Worm (Caenorhabditis elegans) whole organism, young adult: ENCODE measurements around the gene C17G1.2.

Experiments
- B0261.1 ChIP-seq: sonication (generic microtip); optimal IDR thresholded peaks from 2 replicates; lab custom pipeline; 2016; ENCODE audit warnings: mild to moderate bottlenecking, missing genetic modification characterization, moderate library complexity, missing compliant biosample characterization
- B0336.3 ChIP-seq: fragments of 200-800 bp; sonication (Bioruptor generic); IDR thresholded peaks from 2 replicates; pipeline ENCODE4 v1.3.6; 2022; ENCODE audit warnings: missing genetic modification characterization, missing compliant biosample characterization
- C17E4.6 ChIP-seq: fragments of 200-800 bp; sonication (Bioruptor generic); IDR thresholded peaks from 2 replicates; pipeline ENCODE4 v1.3.6; 2022; ENCODE audit warnings: missing genetic modification reagents, missing genetic modification characterization, missing compliant biosample characterization
- D2030.7 ChIP-seq: fragments of 200-800 bp; sonication (Bioruptor generic); IDR thresholded peaks from 2 replicates; pipeline ENCODE4 v1.3.6; 2022; ENCODE audit warnings: missing genetic modification reagents, missing genetic modification characterization, missing compliant biosample characterization
- F37B4.10 ChIP-seq: fragments of 200-800 bp; sonication (Bioruptor generic); IDR thresholded peaks from 2 replicates; pipeline ENCODE4 v1.3.6; 2022; ENCODE audit warnings: missing genetic modification characterization, missing compliant biosample characterization
- F39B2.1 ChIP-seq: fragments of 200-800 bp; sonication (Bioruptor generic); IDR thresholded peaks from 2 replicates; pipeline ENCODE4 v1.3.6; 2022; ENCODE audit warnings: missing genetic modification reagents, missing genetic modification characterization, missing compliant biosample characterization
- F57C9.4 ChIP-seq: sonication (generic microtip); optimal IDR thresholded peaks from 2 replicates; lab custom pipeline; 2017; ENCODE audit warnings: mild to moderate bottlenecking, missing genetic modification characterization, missing compliant biosample characterization
- T07F8.4 ChIP-seq: sonication (generic microtip); optimal IDR thresholded peaks from 2 replicates; lab custom pipeline; 2016; ENCODE audit warnings: mild to moderate bottlenecking, missing genetic modification characterization, moderate library complexity, missing compliant biosample characterization
- T26A5.8 ChIP-seq: sonication (generic microtip); optimal IDR thresholded peaks from 2 replicates; lab custom pipeline; 2016; ENCODE audit warnings: missing genetic modification characterization, missing compliant biosample characterization
- Y56A3A.18 ChIP-seq: fragments of 200-800 bp; sonication (Bioruptor generic); IDR thresholded peaks from 2 replicates; pipeline ENCODE4 v1.3.6; 2022; ENCODE audit warnings: missing genetic modification reagents, missing genetic modification characterization, missing compliant biosample characterization
- Y67H2A.10 ChIP-seq: fragments of 200-800 bp; sonication (Bioruptor generic); conservative IDR thresholded peaks from 2 replicates; pipeline ENCODE4 v1.3.6; 2022; ENCODE audit warnings: missing genetic modification reagents, missing genetic modification characterization, missing compliant biosample characterization
- akir-1 ChIP-seq: fragments of 200-800 bp; sonication (Bioruptor generic); optimal IDR thresholded peaks from 2 replicates; lab custom pipeline; 2018; ENCODE audit warnings: mild to moderate bottlenecking, missing genetic modification characterization, moderate library complexity, missing compliant biosample characterization
- ama-1 ChIP-seq, 3 experiments: fragments of 150-350 bp in 1 of 3; sonication (generic microtip) in 2 of 3; optimal IDR thresholded peaks; 2 replicates each; lab custom pipeline; 2014 to 2018; ENCODE audit warnings: missing biosample characterization in 2 of 3, missing genetic modification characterization in 2 of 3, missing genetic modification reagents in 2 of 3
- aptf-2 ChIP-seq: fragments of 200-800 bp; sonication (Bioruptor generic); conservative IDR thresholded peaks from 2 replicates; pipeline ENCODE4 v1.3.6; 2022; ENCODE audit warnings: missing genetic modification reagents, missing genetic modification characterization, missing compliant biosample characterization
- attf-6 ChIP-seq: fragments of 200-800 bp; sonication (Bioruptor generic); IDR thresholded peaks from 2 replicates; pipeline ENCODE4 v1.3.6; 2022; ENCODE audit warnings: missing genetic modification reagents, missing genetic modification characterization, missing compliant biosample characterization
- bed-1 ChIP-seq: fragments of 200-800 bp; sonication (Bioruptor generic); IDR thresholded peaks from 2 replicates; pipeline ENCODE4 v1.3.6; 2022; ENCODE audit warnings: missing genetic modification reagents, missing genetic modification characterization, missing compliant biosample characterization
- ceh-100 ChIP-seq: fragments of 200-800 bp; sonication (Bioruptor generic); IDR thresholded peaks from 2 replicates; pipeline ENCODE4 v1.3.6; 2022; ENCODE audit warnings: missing genetic modification reagents, missing genetic modification characterization, missing compliant biosample characterization
- ceh-58 ChIP-seq: fragments of 200-800 bp; sonication (Bioruptor generic); IDR thresholded peaks from 2 replicates; pipeline ENCODE4 v1.3.6; 2022; ENCODE audit warnings: missing genetic modification characterization, missing compliant biosample characterization
- ceh-91 ChIP-seq: fragments of 200-800 bp; sonication (Bioruptor generic); IDR thresholded peaks from 2 replicates; pipeline ENCODE4 v1.3.6; 2022; ENCODE audit warnings: missing genetic modification reagents, missing genetic modification characterization, missing compliant biosample characterization
- chd-7 ChIP-seq: sonication (generic microtip); optimal IDR thresholded peaks from 2 replicates; lab custom pipeline; 2016; ENCODE audit warnings: mild to moderate bottlenecking, missing genetic modification characterization, moderate library complexity, missing compliant biosample characterization
- ets-4 ChIP-seq: fragments of 200-800 bp; sonication (Bioruptor generic); optimal IDR thresholded peaks from 2 replicates; lab custom pipeline; 2018; ENCODE audit warnings: mild to moderate bottlenecking, missing genetic modification characterization, missing compliant biosample characterization
- gei-17 ChIP-seq: fragments of 200-800 bp; sonication (Bioruptor generic); optimal IDR thresholded peaks from 2 replicates; lab custom pipeline; 2018; ENCODE audit warnings: mild to moderate bottlenecking, missing genetic modification characterization, missing compliant biosample characterization
- him-1 ChIP-seq: sonication (generic microtip); optimal IDR thresholded peaks from 2 replicates; lab custom pipeline; 2016; ENCODE audit warnings: missing genotype, missing genetic modification reagents, missing genetic modification characterization, missing compliant biosample characterization
- hmg-1.2 ChIP-seq: fragments of 200-800 bp; sonication (Bioruptor generic); IDR thresholded peaks from 2 replicates; pipeline ENCODE4 v1.3.6; 2022; ENCODE audit warnings: missing genetic modification reagents, missing genetic modification characterization, missing compliant biosample characterization
- hmg-20 ChIP-seq: fragments of 200-800 bp; sonication (Bioruptor generic); IDR thresholded peaks from 2 replicates; pipeline ENCODE4 v1.3.6; 2022; ENCODE audit warnings: missing genetic modification reagents, missing genetic modification characterization, missing compliant biosample characterization
- hrde-1 ChIP-seq: sonication (generic microtip); optimal IDR thresholded peaks from 2 replicates; lab custom pipeline; 2016; ENCODE audit warnings: missing genetic modification characterization, mild to moderate bottlenecking, missing compliant biosample characterization, moderate library complexity, missing genotype, missing genetic modification reagents, borderline replicate concordance
- lag-1 ChIP-seq: fragments of 200-800 bp; sonication (Bioruptor generic); IDR thresholded peaks from 2 replicates; pipeline ENCODE4 v1.3.6; 2022; ENCODE audit warnings: missing genetic modification reagents, missing genetic modification characterization, missing compliant biosample characterization
- let-607 ChIP-seq, 2 experiments: fragments of 200-800 bp in 1 of 2; sonication (Bioruptor generic) in 1 of 2; sonication (generic microtip) in 1 of 2; optimal IDR thresholded peaks; 2 replicates each; lab custom pipeline; 2016 to 2018; ENCODE audit warnings: mild to moderate bottlenecking in 2 of 2, missing compliant biosample characterization in 2 of 2, missing genetic modification characterization in 2 of 2, moderate library complexity in 2 of 2, missing genotype in 1 of 2
- lin-54 ChIP-seq: fragments of 200-800 bp; sonication (Bioruptor generic); optimal IDR thresholded peaks from 2 replicates; lab custom pipeline; 2018; ENCODE audit warnings: mild to moderate bottlenecking, missing genetic modification characterization, missing compliant biosample characterization
- lsy-27 ChIP-seq: sonication (generic microtip); optimal IDR thresholded peaks from 2 replicates; lab custom pipeline; 2017; ENCODE audit warnings: missing genetic modification characterization, mild to moderate bottlenecking, missing compliant biosample characterization, antibody characterized with exemption, missing genotype, borderline replicate concordance; ENCODE audit not compliant: insufficient read depth
- madf-3 ChIP-seq: fragments of 200-800 bp; sonication (Bioruptor generic); IDR thresholded peaks from 2 replicates; pipeline ENCODE4 v1.3.6; 2022; ENCODE audit warnings: missing genetic modification reagents, missing genetic modification characterization, missing compliant biosample characterization
- nhr-120 ChIP-seq: fragments of 200-800 bp; sonication (Bioruptor generic); IDR thresholded peaks from 2 replicates; pipeline ENCODE4 v1.3.6; 2022; ENCODE audit warnings: missing genetic modification characterization, missing compliant biosample characterization
- nhr-179 ChIP-seq: sonication (generic microtip); optimal IDR thresholded peaks from 2 replicates; lab custom pipeline; 2016; ENCODE audit warnings: mild to moderate bottlenecking, missing genetic modification characterization, missing compliant biosample characterization
- pbrm-1 ChIP-seq: fragments of 200-800 bp; sonication (Bioruptor generic); IDR thresholded peaks from 2 replicates; pipeline ENCODE4 v1.3.6; 2022; ENCODE audit warnings: missing genetic modification reagents, missing genetic modification characterization, missing compliant biosample characterization
- pha-4 ChIP-seq: fragments of 150-350 bp; sonication (generic microtip); optimal IDR thresholded peaks from 2 replicates; lab custom pipeline; 2014; ENCODE audit warnings: missing biosample characterization, missing genetic modification reagents, missing genetic modification characterization
- repo-1 ChIP-seq: sonication (generic microtip); optimal IDR thresholded peaks from 2 replicates; lab custom pipeline; 2017; ENCODE audit warnings: mild to moderate bottlenecking, missing genetic modification characterization, missing compliant biosample characterization
- sdz-38 ChIP-seq: sonication (generic microtip); optimal IDR thresholded peaks from 2 replicates; lab custom pipeline; 2016; ENCODE audit warnings: missing genotype, missing genetic modification characterization, missing compliant biosample characterization
- snpc-3.4 ChIP-seq: sonication (generic microtip); optimal IDR thresholded peaks from 2 replicates; lab custom pipeline; 2017; ENCODE audit warnings: missing genetic modification characterization, mild to moderate bottlenecking, missing compliant biosample characterization, antibody characterized with exemption, moderate library complexity, missing genotype, missing genetic modification reagents
- tbx-9 ChIP-seq: sonication (generic microtip); optimal IDR thresholded peaks from 2 replicates; lab custom pipeline; 2016; ENCODE audit warnings: borderline replicate concordance, missing genetic modification characterization, inconsistent platforms, missing compliant biosample characterization
- zfh-2 ChIP-seq: fragments of 200-800 bp; sonication (Bioruptor generic); conservative IDR thresholded peaks from 2 replicates; pipeline ENCODE4 v1.3.6; 2022; ENCODE audit warnings: missing genetic modification reagents, missing genetic modification characterization, missing compliant biosample characterization
- zim-3 ChIP-seq: sonication (generic microtip); optimal IDR thresholded peaks from 2 replicates; lab custom pipeline; 2017; ENCODE audit warnings: mild to moderate bottlenecking, missing genetic modification characterization, moderate library complexity, missing compliant biosample characterization
- ztf-18 ChIP-seq: sonication (generic microtip); optimal IDR thresholded peaks from 2 replicates; lab custom pipeline; 2016; ENCODE audit warnings: missing genotype, mild to moderate bottlenecking, missing genetic modification characterization, missing compliant biosample characterization
- ztf-28 ChIP-seq: fragments of 200-800 bp; sonication (Bioruptor generic); IDR thresholded peaks from 2 replicates; pipeline ENCODE4 v1.3.6; 2022; ENCODE audit warnings: missing genetic modification reagents, missing genetic modification characterization, missing compliant biosample characterization
- ztf-6 ChIP-seq: fragments of 200-800 bp; sonication (Bioruptor generic); IDR thresholded peaks from 2 replicates; pipeline ENCODE4 v1.3.6; 2022; ENCODE audit warnings: missing genetic modification reagents, missing genetic modification characterization, missing compliant biosample characterization

C17G1.2 gene

DNA sequence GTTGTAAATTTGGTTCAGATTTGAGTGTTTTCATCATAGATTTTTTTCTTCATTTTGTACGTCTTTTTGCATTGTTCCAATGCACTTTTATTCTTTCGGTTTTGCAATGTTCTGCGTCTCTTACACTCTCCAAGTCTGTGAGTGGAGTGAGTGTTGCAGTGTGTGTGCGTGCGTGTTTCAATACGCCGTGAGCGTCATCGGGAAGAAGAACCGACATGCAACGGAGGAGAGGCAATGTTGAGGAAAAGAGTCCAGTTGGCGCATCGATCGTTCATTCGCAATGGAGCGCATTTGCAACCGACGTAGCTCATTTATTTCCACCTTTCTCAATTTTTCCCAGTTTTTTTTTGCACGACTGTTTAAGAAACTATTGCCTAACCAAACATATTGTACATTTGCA is 37.2 kb downstream of the C17G1.2 start, which contains the start of gene ZC506.1 (continued):
- TF ChIP-seq repo-1 (tag; lab: Kevin White, UChicago) (peak; percentile 79), T26A5.8 (no peak), ets-4 (peak; percentile 66), lag-1 (GFP tag; lab: Robert Waterston, UW) (no peak), hrde-1 (tag; lab: Kevin White, UChicago) (no peak), D2030.7 (GFP tag; lab: Robert Waterston, UW) (no peak), hmg-1.2 (peak; percentile 84), F37B4.10 (GFP tag; lab: Robert Waterston, UW) (no peak), ceh-91 (GFP tag; lab: Robert Waterston, UW) (no peak), aptf-2 (GFP tag; lab: Robert Waterston, UW) (0 out of 2 replicates have a peak, but pooled peaks have one; percentile 15), ztf-28 (GFP tag; lab: Robert Waterston, UW) (no peak), attf-6 (GFP tag; lab: Robert Waterston, UW) (no peak), ztf-18 (peak; percentile 60), Y56A3A.18 (GFP tag; lab: Robert Waterston, UW) (0 out of 2 replicates have a peak, but pooled peaks have one; percentile 60), C17E4.6 (peak; percentile 62; the same call in 1 of the 2 replicates), madf-3 (GFP tag; lab: Robert Waterston, UW) (no peak), chd-7 (tag; lab: Kevin White, UChicago) (peak; percentile 88), nhr-120 (GFP tag; lab: Robert Waterston, UW) (no peak), B0336.3 (GFP tag; lab: Robert Waterston, UW) (peak; percentile 87), zim-3 (no peak), him-1 (tag; lab: Kevin White, UChicago) (no peak), let-607 (tag; optimal IDR thresholded peaks at IDR 0.05; lab: Kevin White, UChicago) (peak; percentile 92 to 96), akir-1 (GFP tag; lab: Kevin White, UChicago) (no peak), nhr-179 (tag; lab: Kevin White, UChicago) (no peak), gei-17 (peak; percentile 63), lsy-27 (tag; lab: Kevin White, UChicago) (no peak), ama-1 (optimal IDR thresholded peaks at IDR 0.05; lab: Kevin White, UChicago) (no peak), ama-1 (GFP tag; optimal IDR thresholded peaks at IDR 0.05; lab: Kevin White, UChicago) (no peak), ceh-58 (GFP tag; lab: Robert Waterston, UW) (no peak), T07F8.4 (tag; lab: Kevin White, UChicago) (no peak), F39B2.1 (GFP tag; lab: Robert Waterston, UW) (no peak), zfh-2 (GFP tag; lab: Robert Waterston, UW) (peak; percentile 89), pbrm-1 (GFP tag; lab: Robert Waterston, UW) (peak; percentile 90)

DNA sequence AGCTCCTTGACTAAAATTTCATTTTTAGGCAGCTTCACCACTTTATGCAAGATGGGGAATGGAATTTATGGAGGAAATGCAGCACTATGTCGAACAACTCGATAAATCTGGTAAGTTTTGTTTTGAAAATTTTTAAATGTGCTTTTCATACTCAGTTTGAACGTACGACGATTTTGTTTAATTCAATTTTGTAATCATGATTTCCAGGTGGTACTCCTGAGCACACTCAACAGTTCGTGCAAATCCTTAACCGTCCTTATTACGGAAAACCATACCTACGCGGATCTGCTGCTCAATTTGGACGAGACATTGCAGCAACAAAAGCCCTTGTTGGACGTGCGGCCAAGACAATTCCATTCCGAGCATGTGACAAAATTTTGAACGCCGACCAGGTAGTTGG is 41.2 kb downstream of the C17G1.2 start:
- no peak for TF ChIP-seq chd-7 (tag; lab: Kevin White, UChicago)
- no peak for TF ChIP-seq snpc-3.4 (tag; lab: Kevin White, UChicago)
- TF ChIP-seq B0261.1 = no peak
- no peak for TF ChIP-seq ztf-6 (GFP tag; lab: Robert Waterston, UW)
- TF ChIP-seq pbrm-1 (GFP tag; lab: Robert Waterston, UW) = no peak
- TF ChIP-seq Y67H2A.10 (GFP tag; lab: Robert Waterston, UW) = no peak
- no peak for TF ChIP-seq ceh-100
- no peak for TF ChIP-seq hmg-20 (GFP tag; lab: Robert Waterston, UW)
- no peak for TF ChIP-seq sdz-38
- no peak for TF ChIP-seq F57C9.4 (tag; lab: Kevin White, UChicago)
- no peak for TF ChIP-seq F37B4.10 (GFP tag; lab: Robert Waterston, UW)
- TF ChIP-seq pha-4 (tag; lab: Kevin White, UChicago) = no peak
- no peak for TF ChIP-seq lin-54 (GFP tag; lab: Kevin White, UChicago)
- no peak for TF ChIP-seq tbx-9 (tag; lab: Kevin White, UChicago)
- TF ChIP-seq bed-1 = no peak
- no peak for TF ChIP-seq akir-1 (GFP tag; lab: Kevin White, UChicago)
- no peak for TF ChIP-seq F39B2.1 (GFP tag; lab: Robert Waterston, UW)
- TF ChIP-seq hrde-1 (tag; lab: Kevin White, UChicago) = no peak
- TF ChIP-seq, all 124 proteins: peak for 0
